Worm (Caenorhabditis elegans) whole organism, late embryonic: ENCODE measurements around the gene srt-45.
A peak's percentile ranks its signal among the peaks of the same experiment; 100 is the strongest.

Experiments
- C38D4.7 ChIP-seq: fragments of 200-800 bp; sonication (Bioruptor generic); optimal IDR thresholded peaks from 2 replicates; lab custom pipeline; 2018; ENCODE audit warnings: mild to moderate bottlenecking, missing genetic modification characterization, moderate library complexity, missing compliant biosample characterization
- K02D7.2 ChIP-seq: sonication (generic microtip); optimal IDR thresholded peaks from 2 replicates; lab custom pipeline; 2017; ENCODE audit warnings: mild to moderate bottlenecking, missing genetic modification characterization, missing compliant biosample characterization
- ceh-14 ChIP-seq: sonication (generic microtip); optimal IDR thresholded peaks from 2 replicates; lab custom pipeline; 2016; ENCODE audit warnings: missing genotype, missing genetic modification characterization, missing compliant biosample characterization
- ceh-22 ChIP-seq: sonication (generic microtip); optimal IDR thresholded peaks from 2 replicates; lab custom pipeline; 2017; ENCODE audit warnings: missing biosample characterization, missing genetic modification characterization
- ceh-34 ChIP-seq: sonication (generic microtip); optimal IDR thresholded peaks from 2 replicates; lab custom pipeline; 2016; ENCODE audit warnings: mild to moderate bottlenecking, missing genetic modification characterization, missing compliant biosample characterization
- ceh-45 ChIP-seq: fragments of 200-800 bp; sonication (Bioruptor generic); IDR thresholded peaks from 2 replicates; pipeline ENCODE4 v1.3.6; 2022; ENCODE audit warnings: missing genetic modification reagents, missing genetic modification characterization, missing compliant biosample characterization
- ceh-9 ChIP-seq: sonication (generic microtip); optimal IDR thresholded peaks from 2 replicates; lab custom pipeline; 2016; ENCODE audit warnings: mild to moderate bottlenecking, missing genetic modification characterization, inconsistent platforms, missing compliant biosample characterization
- dmd-4 ChIP-seq: sonication (generic microtip); optimal IDR thresholded peaks from 2 replicates; lab custom pipeline; 2016; ENCODE audit warnings: borderline replicate concordance, missing genetic modification characterization, missing compliant biosample characterization
- dve-1 ChIP-seq: sonication (generic microtip); optimal IDR thresholded peaks from 2 replicates; lab custom pipeline; 2017; ENCODE audit warnings: antibody characterized with exemption, mild to moderate bottlenecking, missing genetic modification characterization, missing compliant biosample characterization
- elt-2 ChIP-seq: sonication (generic microtip); optimal IDR thresholded peaks from 2 replicates; lab custom pipeline; 2016; ENCODE audit warnings: missing genetic modification reagents, missing genetic modification characterization, missing compliant biosample characterization
- eyg-1 ChIP-seq: sonication (generic microtip); optimal IDR thresholded peaks from 2 replicates; lab custom pipeline; 2016; ENCODE audit warnings: missing genotype, missing genetic modification characterization, missing compliant biosample characterization
- fax-1 ChIP-seq: sonication (generic microtip); optimal IDR thresholded peaks from 2 replicates; lab custom pipeline; 2016; ENCODE audit warnings: missing genotype, missing genetic modification characterization, missing compliant biosample characterization
- fkh-6 ChIP-seq: sonication (generic microtip); optimal IDR thresholded peaks from 2 replicates; lab custom pipeline; 2016; ENCODE audit warnings: missing genetic modification characterization, missing compliant biosample characterization
- hlh-13 ChIP-seq: fragments of 200-800 bp; sonication (Bioruptor generic); optimal IDR thresholded peaks from 2 replicates; lab custom pipeline; 2018; ENCODE audit warnings: mild to moderate bottlenecking, missing genetic modification characterization, missing compliant biosample characterization
- hlh-15 ChIP-seq: sonication (generic microtip); optimal IDR thresholded peaks from 2 replicates; lab custom pipeline; 2016; ENCODE audit warnings: missing genetic modification characterization, missing compliant biosample characterization
- madf-2 ChIP-seq: sonication (generic microtip); optimal IDR thresholded peaks from 2 replicates; lab custom pipeline; 2017; ENCODE audit warnings: missing genetic modification characterization, missing compliant biosample characterization
- mec-3 ChIP-seq: sonication (generic microtip); optimal IDR thresholded peaks from 2 replicates; lab custom pipeline; 2016; ENCODE audit warnings: borderline replicate concordance, missing genetic modification characterization, missing compliant biosample characterization
- nhr-232 ChIP-seq: sonication (generic microtip); optimal IDR thresholded peaks from 2 replicates; lab custom pipeline; 2016; ENCODE audit warnings: missing genetic modification characterization, missing compliant biosample characterization
- odd-2 ChIP-seq: sonication (generic microtip); optimal IDR thresholded peaks from 2 replicates; lab custom pipeline; 2017; ENCODE audit warnings: antibody characterized with exemption, mild to moderate bottlenecking, missing genetic modification characterization, missing compliant biosample characterization
- pag-3 ChIP-seq: sonication (generic microtip); optimal IDR thresholded peaks from 2 replicates; lab custom pipeline; 2016; ENCODE audit warnings: missing compliant biosample characterization, missing genetic modification characterization, borderline replicate concordance
- pha-2 ChIP-seq: sonication (generic microtip); optimal IDR thresholded peaks from 2 replicates; lab custom pipeline; 2017; ENCODE audit warnings: mild to moderate bottlenecking, missing genetic modification characterization, missing compliant biosample characterization
- pha-4 ChIP-seq: fragments of 150-350 bp; optimal IDR thresholded peaks from 2 replicates; lab custom pipeline; 2018; ENCODE audit warnings: missing biosample characterization, missing genetic modification reagents, missing genetic modification characterization
- rnt-1 ChIP-seq: sonication (generic microtip); optimal IDR thresholded peaks from 2 replicates; lab custom pipeline; 2016; ENCODE audit warnings: missing genetic modification characterization, missing compliant biosample characterization
- sdc-2 ChIP-seq: sonication (generic microtip); optimal IDR thresholded peaks from 2 replicates; lab custom pipeline; 2016; ENCODE audit warnings: missing genotype, missing genetic modification characterization, missing compliant biosample characterization
- sox-4 ChIP-seq: sonication (generic microtip); optimal IDR thresholded peaks from 2 replicates; lab custom pipeline; 2017; ENCODE audit warnings: mild to moderate bottlenecking, missing genetic modification characterization, inconsistent platforms, missing compliant biosample characterization
- syd-9 ChIP-seq: sonication (generic microtip); optimal IDR thresholded peaks from 2 replicates; lab custom pipeline; 2016; ENCODE audit warnings: mild to moderate bottlenecking, missing genetic modification characterization, moderate library complexity, missing compliant biosample characterization
- tbx-2 ChIP-seq: sonication (generic microtip); optimal IDR thresholded peaks from 2 replicates; lab custom pipeline; 2016; ENCODE audit warnings: missing genetic modification characterization, missing compliant biosample characterization
- ttx-3 ChIP-seq: sonication (generic microtip); optimal IDR thresholded peaks from 2 replicates; lab custom pipeline; 2016; ENCODE audit warnings: missing genetic modification reagents, missing genetic modification characterization, missing compliant biosample characterization
- unc-42 ChIP-seq: sonication (generic microtip); optimal IDR thresholded peaks from 2 replicates; lab custom pipeline; 2016; ENCODE audit warnings: missing genotype, missing genetic modification characterization, missing compliant biosample characterization
- ztf-16 ChIP-seq: sonication (generic microtip); optimal IDR thresholded peaks from 2 replicates; lab custom pipeline; 2017; ENCODE audit warnings: missing genetic modification characterization, missing compliant biosample characterization

srt-45 gene

ce11 chrV:19827481-19827880, 43.6 kb downstream of the srt-45 start:
- TF ChIP-seq elt-2 (tag; lab: Kevin White, UChicago) = no peak
- no peak for TF ChIP-seq unc-42
- no peak for TF ChIP-seq C38D4.7 (GFP tag; lab: Kevin White, UChicago)
- peak; percentile 57 for TF ChIP-seq dve-1 (tag; lab: Kevin White, UChicago)
- no peak for TF ChIP-seq K02D7.2
- TF ChIP-seq ceh-45 = no peak
- no peak for TF ChIP-seq ceh-34 (tag; lab: Kevin White, UChicago)
- no peak for TF ChIP-seq fkh-6 (tag; lab: Kevin White, UChicago)

- TF ChIP-seq ceh-22 (tag; lab: Kevin White, UChicago) = no peak
- peak; percentile 71 for TF ChIP-seq dve-1 (tag; lab: Kevin White, UChicago)
- no peak for TF ChIP-seq ceh-9 (tag; lab: Kevin White, UChicago)
- TF ChIP-seq pag-3 (tag; lab: Kevin White, UChicago) = peak; percentile 42
Observed at ce11 chrV:19829225-19829624, 45.3 kb downstream of the srt-45 start.

ce11 chrV:19830815-19831214, 46.9 kb downstream of the srt-45 start, which contains the start of gene pcp-4:
pcp-4 (minus strand) TSS chrV:19831011.
- TF ChIP-seq hlh-13 (GFP tag; lab: Kevin White, UChicago) = no peak
- TF ChIP-seq dve-1 (tag; lab: Kevin White, UChicago) = no peak
- TF ChIP-seq madf-2 (tag; lab: Kevin White, UChicago) = no peak
- TF ChIP-seq hlh-15 (tag; lab: Kevin White, UChicago) = no peak
- TF ChIP-seq dmd-4 = no peak
- TF ChIP-seq pha-4 (tag; lab: Kevin White, UChicago) = no peak
- TF ChIP-seq ceh-14 (tag; lab: Kevin White, UChicago) = no peak
- no peak for TF ChIP-seq odd-2 (tag; lab: Kevin White, UChicago)
- no peak for TF ChIP-seq pha-2 (tag; lab: Kevin White, UChicago)
- TF ChIP-seq ttx-3 = no peak
- TF ChIP-seq nhr-232 (tag; lab: Kevin White, UChicago) = no peak
- TF ChIP-seq ceh-34 (tag; lab: Kevin White, UChicago) = no peak
- TF ChIP-seq syd-9 = no peak
- no peak for TF ChIP-seq sox-4 (tag; lab: Kevin White, UChicago)
- TF ChIP-seq fax-1 (tag; lab: Kevin White, UChicago) = no peak
- no peak for TF ChIP-seq sdc-2
- TF ChIP-seq mec-3 (tag; lab: Kevin White, UChicago) = no peak
- TF ChIP-seq unc-42 = no peak
- TF ChIP-seq ceh-22 (tag; lab: Kevin White, UChicago) = no peak
- no peak for TF ChIP-seq eyg-1

ce11 chrV:19831588-19831987, 47.7 kb downstream of the srt-45 start:
- no peak for TF ChIP-seq tbx-2 (tag; lab: Kevin White, UChicago)
- TF ChIP-seq elt-2 (tag; lab: Kevin White, UChicago) = no peak
- TF ChIP-seq sdc-2 = no peak
- no peak for TF ChIP-seq rnt-1 (tag; lab: Kevin White, UChicago)
- TF ChIP-seq fkh-6 (tag; lab: Kevin White, UChicago) = no peak
- TF ChIP-seq dmd-4 = no peak
- TF ChIP-seq ztf-16 (tag; lab: Kevin White, UChicago) = no peak
